Worm (Caenorhabditis elegans): ENCODE data around the gene F35H8.12.

F35H8.12 gene

DNA sequence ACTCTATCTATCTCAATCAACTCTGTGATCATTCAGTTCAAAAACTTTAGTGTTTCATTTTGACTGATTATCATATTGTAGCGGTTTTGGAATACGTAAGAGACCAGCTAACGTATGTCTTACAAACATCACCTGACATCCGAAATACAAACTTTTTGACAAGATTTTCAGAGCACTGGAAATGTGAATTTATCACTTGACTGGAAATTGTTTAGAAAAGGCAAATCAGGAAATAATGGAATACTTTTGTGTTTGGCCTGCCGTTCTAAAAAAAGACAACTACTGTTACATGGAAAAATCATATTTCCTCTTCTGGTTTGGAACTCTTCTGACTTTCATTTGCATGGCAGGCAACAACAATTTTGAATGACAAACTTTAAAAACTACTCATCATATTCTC lies at the start of gene F35H8.12:
Gene F35H8.12 (plus strand): TSS at position 301 of the 400 bp plus-strand sequence.
- TF ChIP-seq F13C5.2 (tag; optimal IDR thresholded peaks at IDR 0.05) (no peak), flt-1 (GFP tag; IDR thresholded peaks at IDR 0.05) (no peak), ets-7 (tag; optimal IDR thresholded peaks at IDR 0.05) (no peak), hmbx-1 (tag; optimal IDR thresholded peaks at IDR 0.05) (no peak), tbx-11 (GFP tag; IDR thresholded peaks at IDR 0.05) (no peak), B0310.2 (tag; optimal IDR thresholded peaks at IDR 0.05) (no peak), tbx-37 (GFP tag; conservative IDR thresholded peaks at IDR 0.05) (no peak), scrt-1 (GFP tag; IDR thresholded peaks at IDR 0.05) (no peak), pes-1 (GFP tag; IDR thresholded peaks at IDR 0.05) (no peak), hmg-4 (GFP tag; optimal IDR thresholded peaks at IDR 0.05) (no peak), ceh-36 (tag; optimal IDR thresholded peaks at IDR 0.05) (no peak), aly-1 (tag; optimal IDR thresholded peaks at IDR 0.05) (no peak), sea-1 (GFP tag; conservative IDR thresholded peaks at IDR 0.05) (no peak), ceh-13 (GFP tag; optimal IDR thresholded peaks at IDR 0.05) (no peak), tra-4 (tag; optimal IDR thresholded peaks at IDR 0.05) (no peak), ama-1 (optimal IDR thresholded peaks at IDR 0.05) (no peak)

DNA sequence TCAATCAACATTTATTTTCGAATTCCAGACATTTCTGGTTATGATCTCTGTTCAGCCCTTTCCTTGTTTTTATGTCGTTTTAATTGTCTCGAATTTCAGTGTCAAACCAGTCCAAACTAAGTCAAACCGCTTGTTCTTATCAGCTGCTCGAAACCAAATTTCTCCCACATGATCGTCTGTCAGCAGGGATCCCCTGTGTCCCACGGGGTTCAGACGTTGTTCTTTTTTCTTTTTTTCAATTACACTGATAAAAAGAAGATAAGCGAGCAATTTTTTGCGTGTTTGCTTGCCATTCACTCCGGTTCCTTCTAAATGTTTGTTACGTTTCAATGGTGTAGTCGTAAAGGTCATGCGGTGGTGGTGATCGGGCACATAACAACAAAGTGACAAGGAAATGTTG lies 49.7 kb upstream of the F35H8.12 start:
- TF ChIP-seq ceh-36 (tag; optimal IDR thresholded peaks at IDR 0.05) (no peak), ets-7 (tag; optimal IDR thresholded peaks at IDR 0.05) (no peak), aly-1 (tag; optimal IDR thresholded peaks at IDR 0.05) (no peak), B0310.2 (tag; optimal IDR thresholded peaks at IDR 0.05) (no peak), tra-4 (tag; optimal IDR thresholded peaks at IDR 0.05) (no peak), hmbx-1 (tag; optimal IDR thresholded peaks at IDR 0.05) (no peak), hmg-4 (GFP tag; optimal IDR thresholded peaks at IDR 0.05) (no peak)

DNA sequence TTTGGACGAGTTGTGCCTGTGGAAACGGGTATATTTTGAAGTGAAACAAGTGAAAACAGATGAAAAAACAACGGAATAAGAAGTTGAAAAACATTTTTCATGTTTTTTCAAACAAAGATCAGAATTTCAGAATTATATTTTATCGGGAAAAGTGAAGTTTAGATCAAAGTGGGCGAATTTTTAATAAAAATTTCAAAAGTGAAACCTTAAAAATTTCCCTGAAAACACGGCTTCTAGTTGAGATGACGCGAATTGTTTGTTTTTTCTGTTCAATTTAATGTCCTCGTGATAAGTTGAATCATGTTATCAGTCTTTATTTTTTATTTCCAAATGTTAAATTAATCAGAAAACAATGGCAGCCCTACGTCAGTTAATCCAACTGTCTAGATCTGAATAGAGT lies 44.5 kb upstream of the F35H8.12 start, which contains the start of gene gcy-3:
Gene gcy-3 (minus strand): TSS at position 101 of the 400 bp plus-strand sequence.
- TF ChIP-seq B0310.2 (tag; optimal IDR thresholded peaks at IDR 0.05) (no peak), ceh-13 (GFP tag; optimal IDR thresholded peaks at IDR 0.05) (no peak), F13C5.2 (tag; optimal IDR thresholded peaks at IDR 0.05) (no peak), hmg-4 (GFP tag; optimal IDR thresholded peaks at IDR 0.05) (no peak), sea-1 (GFP tag; conservative IDR thresholded peaks at IDR 0.05) (no peak), hmbx-1 (tag; optimal IDR thresholded peaks at IDR 0.05) (no peak), scrt-1 (GFP tag; IDR thresholded peaks at IDR 0.05) (no peak), tra-4 (tag; optimal IDR thresholded peaks at IDR 0.05) (no peak), ets-7 (tag; optimal IDR thresholded peaks at IDR 0.05) (no peak), flt-1 (GFP tag; IDR thresholded peaks at IDR 0.05) (no peak), ama-1 (optimal IDR thresholded peaks at IDR 0.05) (no peak), tbx-37 (GFP tag; conservative IDR thresholded peaks at IDR 0.05) (no peak), tbx-11 (GFP tag; IDR thresholded peaks at IDR 0.05) (no peak), hnd-1 (tag; optimal IDR thresholded peaks at IDR 0.05) (no peak), ceh-36 (tag; optimal IDR thresholded peaks at IDR 0.05) (no peak), aly-1 (tag; optimal IDR thresholded peaks at IDR 0.05) (no peak), pes-1 (GFP tag; IDR thresholded peaks at IDR 0.05) (no peak)

DNA sequence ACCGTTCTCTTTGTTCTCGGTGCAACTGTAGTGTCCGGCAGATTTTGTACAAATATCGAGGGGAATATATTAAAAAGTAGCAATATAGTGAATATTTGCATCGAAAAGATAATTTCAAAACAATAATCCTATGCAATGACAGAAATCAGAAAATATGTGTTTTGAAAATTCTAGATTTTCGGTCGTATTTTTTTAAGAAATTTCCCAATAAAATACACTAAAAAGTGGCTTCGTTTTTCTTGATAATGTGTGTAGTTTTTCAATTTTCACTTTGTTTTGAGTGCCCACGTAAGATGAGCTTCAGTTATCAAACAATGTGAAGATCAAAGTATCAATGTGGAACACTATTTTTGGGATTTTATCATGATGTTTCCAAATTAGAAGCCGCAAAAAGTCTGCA lies 34.8 kb upstream of the F35H8.12 start, which contains the start of gene gcy-1:
Gene gcy-1 (minus strand): TSS at position 101 of the 400 bp plus-strand sequence.
- no peak for TF ChIP-seq sea-1 (GFP tag; conservative IDR thresholded peaks at IDR 0.05)
- TF ChIP-seq tbx-37 (GFP tag; conservative IDR thresholded peaks at IDR 0.05), result no peak
- no peak for TF ChIP-seq ama-1 (optimal IDR thresholded peaks at IDR 0.05)
- TF ChIP-seq hmbx-1 (tag; optimal IDR thresholded peaks at IDR 0.05), result no peak
- no peak for TF ChIP-seq hnd-1 (tag; optimal IDR thresholded peaks at IDR 0.05)
- no peak for TF ChIP-seq ceh-13 (GFP tag; optimal IDR thresholded peaks at IDR 0.05)
- TF ChIP-seq pes-1 (GFP tag; IDR thresholded peaks at IDR 0.05), result no peak
- no peak for TF ChIP-seq tra-4 (tag; optimal IDR thresholded peaks at IDR 0.05)
- TF ChIP-seq ets-7 (tag; optimal IDR thresholded peaks at IDR 0.05), result no peak
- TF ChIP-seq tbx-11 (GFP tag; IDR thresholded peaks at IDR 0.05), result no peak
- no peak for TF ChIP-seq B0310.2 (tag; optimal IDR thresholded peaks at IDR 0.05)

DNA sequence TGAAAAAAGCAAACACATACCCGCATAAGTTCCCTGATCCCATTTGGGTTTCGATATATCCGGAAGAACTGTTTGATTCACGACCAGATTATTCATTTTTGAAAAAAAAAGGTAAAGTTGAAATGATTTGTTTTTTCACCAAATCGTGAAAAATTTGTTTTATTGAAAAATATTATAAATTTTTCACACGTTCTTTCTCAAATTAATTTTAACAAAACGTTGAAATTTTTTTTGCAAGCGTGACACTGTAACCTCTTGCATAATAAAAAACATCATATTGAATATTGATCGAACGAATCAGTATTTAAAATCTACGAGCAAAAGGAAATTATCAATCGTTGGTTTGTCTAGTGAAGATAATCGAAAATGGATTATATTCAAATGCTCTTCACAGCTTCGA lies 32.9 kb upstream of the F35H8.12 start, which contains the start of the genes sfxn-1.1 and AH6.3:
Gene sfxn-1.1 (minus strand): TSS at position 101 of the 400 bp plus-strand sequence.
Gene AH6.3 (plus strand): TSS at position 275 of the 400 bp plus-strand sequence.
- TF ChIP-seq ets-7 (tag; optimal IDR thresholded peaks at IDR 0.05) (no peak), ama-1 (optimal IDR thresholded peaks at IDR 0.05) (no peak), sea-1 (GFP tag; conservative IDR thresholded peaks at IDR 0.05) (no peak), tbx-37 (GFP tag; conservative IDR thresholded peaks at IDR 0.05) (no peak), hmg-4 (GFP tag; optimal IDR thresholded peaks at IDR 0.05) (no peak), hmbx-1 (tag; optimal IDR thresholded peaks at IDR 0.05) (no peak), tra-4 (tag; optimal IDR thresholded peaks at IDR 0.05) (no peak), flt-1 (GFP tag; IDR thresholded peaks at IDR 0.05) (no peak), pes-1 (GFP tag; IDR thresholded peaks at IDR 0.05) (no peak), B0310.2 (tag; optimal IDR thresholded peaks at IDR 0.05) (no peak), aly-1 (tag; optimal IDR thresholded peaks at IDR 0.05) (no peak)

DNA sequence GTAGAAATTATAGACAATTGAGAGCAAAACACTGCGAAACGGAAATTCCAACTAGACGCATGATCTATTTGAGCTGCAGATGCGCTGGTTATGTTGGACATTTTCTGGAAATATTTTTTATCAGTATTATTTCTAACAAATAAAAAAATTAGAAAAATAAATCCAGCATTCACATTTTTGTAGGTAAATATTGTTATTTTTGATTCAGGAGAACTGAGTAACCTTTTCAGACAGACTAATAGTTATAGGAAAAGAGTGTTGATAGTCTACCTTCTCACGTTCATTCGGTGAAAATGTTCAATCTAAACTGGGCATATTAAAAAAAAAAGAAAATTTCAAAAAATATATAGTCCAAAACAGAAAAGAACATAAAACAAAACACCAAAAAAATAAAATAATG lies 30.1 kb upstream of the F35H8.12 start, which contains the start of gene sra-1:
Gene sra-1 (minus strand): TSS at position 101 of the 400 bp plus-strand sequence.
- no peak for TF ChIP-seq sea-1 (GFP tag; conservative IDR thresholded peaks at IDR 0.05)

DNA sequence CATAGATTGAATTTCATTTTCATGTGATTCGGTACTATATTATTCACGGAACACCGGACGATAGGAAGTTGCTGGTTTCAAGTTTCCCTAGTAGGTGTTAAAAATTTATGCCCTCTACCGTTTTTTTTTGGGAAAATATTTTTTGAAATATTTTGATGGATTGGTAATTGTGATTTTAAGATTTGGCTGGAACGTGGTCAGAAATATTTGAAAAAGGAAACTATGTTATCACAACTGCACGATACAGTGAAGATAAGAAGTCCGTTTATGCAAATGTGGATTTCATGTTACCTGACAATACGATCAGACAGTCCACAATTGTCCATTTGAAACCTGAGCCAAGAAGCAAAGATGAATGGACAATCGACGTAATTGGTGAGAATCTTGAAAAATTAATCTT lies 28.6 kb upstream of the F35H8.12 start, which contains the start of gene AH6.17:
Gene AH6.17 (plus strand): TSS at position 185 of the 400 bp plus-strand sequence.
- TF ChIP-seq hmg-4 (GFP tag; optimal IDR thresholded peaks at IDR 0.05), result no peak
- TF ChIP-seq B0310.2 (tag; optimal IDR thresholded peaks at IDR 0.05), result no peak
- TF ChIP-seq pes-1 (GFP tag; IDR thresholded peaks at IDR 0.05), result no peak
- TF ChIP-seq sea-1 (GFP tag; conservative IDR thresholded peaks at IDR 0.05), result no peak
- TF ChIP-seq aly-1 (tag; optimal IDR thresholded peaks at IDR 0.05), result no peak
- TF ChIP-seq F13C5.2 (tag; optimal IDR thresholded peaks at IDR 0.05), result no peak
- no peak for TF ChIP-seq scrt-1 (GFP tag; IDR thresholded peaks at IDR 0.05)
- TF ChIP-seq ets-7 (tag; optimal IDR thresholded peaks at IDR 0.05), result no peak
- TF ChIP-seq ama-1 (optimal IDR thresholded peaks at IDR 0.05), result no peak
- TF ChIP-seq flt-1 (GFP tag; IDR thresholded peaks at IDR 0.05), result no peak
- TF ChIP-seq tbx-37 (GFP tag; conservative IDR thresholded peaks at IDR 0.05), result no peak
- TF ChIP-seq tra-4 (tag; optimal IDR thresholded peaks at IDR 0.05), result no peak
